Worm (Caenorhabditis elegans) whole organism, L2 larva: ENCODE results near the gene grd-14.

Experiments
- lin-13 ChIP-seq: fragments of 150-350 bp; optimal IDR thresholded peaks from 2 replicates; lab custom pipeline; 2014; ENCODE audit warnings: missing biosample characterization, missing genetic modification reagents, missing genetic modification characterization
- nhr-129 ChIP-seq: fragments of 150-350 bp; optimal IDR thresholded peaks from 2 replicates; lab custom pipeline; 2014; ENCODE audit warnings: missing biosample characterization, missing genetic modification characterization

DNA sequence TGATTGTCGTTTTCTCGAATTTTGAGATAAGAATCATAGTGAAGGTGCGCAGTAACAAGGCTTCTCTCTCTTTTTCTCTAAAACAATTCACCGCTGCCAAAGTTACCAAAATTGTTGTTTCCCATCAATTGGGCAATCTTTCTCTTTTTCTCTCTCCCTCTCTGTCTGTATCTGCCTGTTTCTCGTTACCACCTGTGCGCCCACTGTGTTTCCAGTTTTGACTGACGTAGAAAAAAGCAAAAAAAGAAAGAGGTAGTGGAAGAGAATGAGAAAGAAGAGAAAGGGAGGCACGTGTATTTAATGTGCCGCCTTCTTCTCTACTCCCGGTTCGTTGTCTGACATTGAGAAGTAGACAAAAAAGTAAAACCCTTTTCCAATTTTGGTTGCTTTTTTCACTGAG is 50.3 kb downstream of the grd-14 start:
- TF ChIP-seq nhr-129 (tag; lab: Kevin White, UChicago) (peak; percentile 72), lin-13 (GFP tag; lab: Kevin White, UChicago) (peak; percentile 41)
